Worm (Caenorhabditis elegans) whole organism, L4 larva: ENCODE measurements around the gene C06A12.3.

Experiments used
- R02D3.7 ChIP-seq: fragments of 150-350 bp; sonication (generic microtip); optimal IDR thresholded peaks from 3 replicates; lab custom pipeline; 2014; ENCODE audit warnings: missing biosample characterization, missing genetic modification characterization
- ama-1 ChIP-seq: fragments of 150-350 bp; optimal IDR thresholded peaks from 2 replicates; lab custom pipeline; 2014; ENCODE audit warnings: inconsistent platforms, mixed read lengths
- ceh-82 ChIP-seq: sonication (generic microtip); optimal IDR thresholded peaks from 2 replicates; lab custom pipeline; 2017; ENCODE audit warnings: missing biosample characterization, missing genetic modification characterization
- egl-27 ChIP-seq: sonication (generic microtip); optimal IDR thresholded peaks from 3 replicates; lab custom pipeline; 2017; ENCODE audit warnings: missing biosample characterization, missing genetic modification reagents, missing genetic modification characterization
- jun-1 ChIP-seq: fragments of 150-350 bp; optimal IDR thresholded peaks from 2 replicates; lab custom pipeline; 2014; ENCODE audit warnings: missing biosample characterization, missing genetic modification reagents, missing genetic modification characterization
- madf-9 ChIP-seq: fragments of 200-800 bp; sonication (Bioruptor generic); conservative IDR thresholded peaks from 2 replicates; pipeline ENCODE4 v1.3.6; 2022; ENCODE audit warnings: missing genetic modification reagents, missing genetic modification characterization, missing compliant biosample characterization
- nhr-11 ChIP-seq: fragments of 150-350 bp; optimal IDR thresholded peaks from 2 replicates; lab custom pipeline; 2014; ENCODE audit warnings: missing biosample characterization, missing genetic modification characterization
- nhr-237 ChIP-seq: sonication (generic microtip); optimal IDR thresholded peaks from 2 replicates; lab custom pipeline; 2017; ENCODE audit warnings: missing biosample characterization, missing genetic modification characterization
- nhr-77 ChIP-seq: fragments of 150-350 bp; optimal IDR thresholded peaks from 2 replicates; lab custom pipeline; 2014; ENCODE audit warnings: missing biosample characterization, missing genetic modification characterization
- pha-4 ChIP-seq, 2 experiments: fragments of 150-350 bp in 1 of 2; fragments of 200-800 bp in 1 of 2; sonication (Bioruptor generic) in 1 of 2; IDR thresholded peaks in 1 of 2; optimal IDR thresholded peaks in 1 of 2; 2 replicates each; pipeline versions ENCODE4 v1.3.6 to Lab custom; 2014 to 2022; ENCODE audit warnings: missing genetic modification characterization in 2 of 2, missing genetic modification reagents in 2 of 2, missing biosample characterization in 1 of 2, missing compliant biosample characterization in 1 of 2
- unc-62 ChIP-seq, 3 experiments: fragments of 150-350 bp in 1 of 3; sonication (generic microtip); optimal IDR thresholded peaks in 2 of 3; peaks in 1 of 3; 1 replicate in 1 of 3; 2 replicates in 2 of 3; lab custom pipeline; 2014 to 2017; ENCODE audit warnings: missing biosample characterization in 3 of 3, missing genetic modification characterization in 3 of 3, missing genetic modification reagents in 3 of 3, missing genotype in 1 of 3
- ztf-11 ChIP-seq: fragments of 150-350 bp; optimal IDR thresholded peaks from 2 replicates; lab custom pipeline; 2014; ENCODE audit warnings: missing biosample characterization, missing genetic modification characterization

DNA sequence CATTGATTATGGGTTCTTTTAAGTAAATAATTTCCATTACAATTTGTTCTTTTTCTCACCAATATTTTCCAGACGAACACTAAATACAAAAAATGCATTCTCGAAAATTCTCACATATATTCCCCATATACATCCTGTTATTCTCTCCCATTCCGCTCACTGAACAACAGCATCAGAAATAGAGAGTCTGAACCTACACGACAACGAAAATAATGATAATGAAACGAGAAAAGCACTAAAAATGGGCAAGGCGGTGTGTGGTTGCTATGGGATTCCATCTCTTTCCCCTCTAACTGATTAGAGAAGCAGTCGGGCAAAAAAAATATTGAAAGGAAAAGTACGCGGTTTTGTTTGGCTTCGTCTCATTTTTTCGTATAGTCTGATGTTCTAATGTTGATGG lies 44.5 kb upstream of the C06A12.3 start, which contains the start of gene C30H6.12:
- no peak for TF ChIP-seq nhr-11
- no peak for TF ChIP-seq ztf-11 (tag; lab: Kevin White, UChicago)
- no peak for TF ChIP-seq ceh-82 (tag; lab: Kevin White, UChicago)
- TF ChIP-seq pha-4 (GFP tag; IDR thresholded peaks at IDR 0.05; lab: Robert Waterston, UW), result no peak
- no peak for TF ChIP-seq pha-4 (tag; optimal IDR thresholded peaks at IDR 0.05; lab: Kevin White, UChicago)
- no peak for TF ChIP-seq jun-1 (tag; lab: Kevin White, UChicago)
- TF ChIP-seq egl-27 (tag; lab: Kevin White, UChicago), result no peak
- peak in 1 of 2 experiments; percentile 40 for TF ChIP-seq unc-62 (GFP tag; optimal IDR thresholded peaks at IDR 0.05 in 1 of 2; lab: Kevin White, UChicago)
- no peak for TF ChIP-seq unc-62 (tag; optimal IDR thresholded peaks at IDR 0.05; lab: Kevin White, UChicago)
- TF ChIP-seq nhr-237, result no peak
- no peak for TF ChIP-seq R02D3.7 (tag; lab: Kevin White, UChicago)
- TF ChIP-seq madf-9 (GFP tag; lab: Robert Waterston, UW), result no peak
- TF ChIP-seq ama-1, result no peak
- TF ChIP-seq nhr-77 (tag; lab: Kevin White, UChicago), result no peak
